Fruit fly (Drosophila melanogaster) whole organism, prepupa: ENCODE measurements around the gene Dr.

ENCODE experiments used
- CG16779 ChIP-seq: fragments of 200-800 bp; sonication (Bioruptor generic); optimal IDR thresholded peaks from 3 replicates; lab custom pipeline; 2017; ENCODE audit warnings: missing biosample characterization, mild to moderate bottlenecking, missing genetic modification characterization
- Met ChIP-seq: fragments of 200-800 bp; sonication (Bioruptor generic); optimal IDR thresholded peaks from 3 replicates; lab custom pipeline; 2016; ENCODE audit warnings: missing biosample characterization, missing genetic modification characterization
- Sox102F ChIP-seq: fragments of 200-800 bp; sonication (Bioruptor generic); optimal IDR thresholded peaks from 2 replicates; lab custom pipeline; 2016; ENCODE audit warnings: missing biosample characterization, mild to moderate bottlenecking, missing genetic modification characterization
- cyc ChIP-seq: fragments of 200-800 bp; sonication (Bioruptor generic); optimal IDR thresholded peaks from 3 replicates; lab custom pipeline; 2016; ENCODE audit warnings: missing biosample characterization, missing genetic modification characterization
- eg ChIP-seq: fragments of 200-800 bp; sonication (Bioruptor generic); IDR thresholded peaks from 3 replicates; pipeline ENCODE4 v1.3.6; 2022; ENCODE audit warnings: missing biosample characterization, missing genetic modification characterization

- TF ChIP-seq Met (GFP tag; lab: Kevin White, UChicago): no peak
- TF ChIP-seq CG16779 (tag; lab: Kevin White, UChicago): no peak
- no peak for TF ChIP-seq cyc (GFP tag; lab: Kevin White, UChicago)
- TF ChIP-seq Sox102F (GFP tag; lab: Kevin White, UChicago): no peak
- TF ChIP-seq eg (GFP tag; lab: Robert Waterston, UW): no peak
These were observed 33.5 kb downstream of the Dr start, which contains the start of gene CG11470 for dm6 chr3R:29589662-29590061.
